Worm (Caenorhabditis elegans): ENCODE results near the gene K07E8.7.

K07E8.7 gene

DNA sequence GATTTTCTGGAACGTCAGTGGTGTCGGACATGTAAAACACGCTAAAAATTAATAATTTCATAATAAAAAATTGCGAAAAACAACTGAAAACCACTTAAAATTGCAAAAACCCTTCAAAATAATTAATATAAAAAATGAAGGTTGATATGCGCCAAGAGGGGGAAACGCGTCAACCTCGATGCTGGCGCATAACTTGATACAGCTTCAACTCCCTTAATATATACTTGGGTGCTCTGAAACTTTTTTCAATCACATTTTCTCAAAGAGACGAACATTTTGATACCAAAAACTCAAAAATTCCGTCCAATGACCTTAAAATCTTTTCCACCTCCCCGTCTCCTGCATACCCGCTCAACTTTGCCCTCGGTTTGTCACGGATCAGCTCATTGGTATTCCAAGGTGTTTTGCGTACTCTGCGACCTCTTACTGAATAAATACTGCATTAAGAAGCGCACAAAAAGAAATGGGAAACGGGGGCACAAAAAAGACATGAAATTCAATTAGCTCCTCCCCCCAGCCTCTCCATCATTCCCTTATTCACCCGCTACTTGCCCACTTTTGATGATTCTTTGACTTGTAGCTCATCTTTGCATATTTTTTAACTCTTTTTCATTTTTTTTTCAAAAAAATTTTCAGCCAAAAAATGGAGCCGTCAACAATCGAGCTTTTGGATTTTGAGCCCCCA lies at the start of gene K07E8.7, which contains the start of gene frpr-14:
TSS of gene K07E8.7 (minus strand) at position 47 of the 685 bp plus-strand sequence.
TSS of gene frpr-14 (plus strand) at position 635 of the 685 bp plus-strand sequence.
- no peak for TF ChIP-seq dao-5 (tag; optimal IDR thresholded peaks at IDR 0.05)
- no peak for TF ChIP-seq W03F9.2 (tag; optimal IDR thresholded peaks at IDR 0.05)
- TF ChIP-seq him-1 (tag; optimal IDR thresholded peaks at IDR 0.05), result no peak

DNA sequence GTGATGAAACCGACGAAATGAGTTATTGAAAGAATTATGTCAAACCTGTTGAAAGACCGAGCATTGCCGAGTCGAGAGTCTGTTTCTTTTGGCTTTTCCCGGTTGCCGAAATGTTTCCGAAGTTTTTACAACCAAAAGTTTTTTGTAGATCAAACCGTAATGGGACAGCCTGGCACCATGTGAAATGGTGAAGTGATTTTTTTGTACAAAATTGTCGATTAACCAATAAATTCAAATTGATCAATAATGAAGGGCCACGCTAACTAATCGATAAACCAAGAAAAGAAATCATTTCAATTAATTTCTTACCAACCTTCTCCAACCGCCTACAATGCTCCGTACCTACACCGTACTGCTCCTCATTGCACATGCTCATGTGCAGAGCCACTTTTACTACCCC lies 41.4 kb upstream of the K07E8.7 start, which contains the start of gene T02H6.3:
TSS of gene T02H6.3 (plus strand) at position 301 of the 400 bp plus-strand sequence.
- no peak for TF ChIP-seq dao-5 (tag; optimal IDR thresholded peaks at IDR 0.05)
- no peak for TF ChIP-seq W03F9.2 (tag; optimal IDR thresholded peaks at IDR 0.05)
- no peak for TF ChIP-seq him-1 (tag; optimal IDR thresholded peaks at IDR 0.05)

DNA sequence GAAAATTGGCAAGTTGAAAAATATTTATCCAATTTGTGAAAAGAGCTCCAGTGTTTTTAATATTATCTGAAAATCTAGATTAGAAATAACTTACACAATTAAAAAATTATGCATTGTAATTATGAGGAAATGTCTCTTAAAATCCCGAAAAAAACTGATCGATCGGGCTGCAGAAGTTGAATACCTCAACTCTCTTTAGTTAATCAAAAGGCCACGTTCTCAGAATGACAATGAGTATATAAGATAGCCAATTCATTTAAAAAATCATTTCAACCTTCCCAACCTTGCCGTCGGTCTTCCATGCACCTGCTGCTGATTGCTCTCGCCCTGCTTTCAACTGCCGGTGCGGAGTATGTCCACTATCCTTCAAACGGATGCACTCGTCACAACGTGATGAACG lies 39.6 kb upstream of the K07E8.7 start, which contains the start of gene T02H6.4:
TSS of gene T02H6.4 (plus strand) at position 301 of the 400 bp plus-strand sequence.
- TF ChIP-seq W03F9.2 (tag; optimal IDR thresholded peaks at IDR 0.05) (no peak), dao-5 (tag; optimal IDR thresholded peaks at IDR 0.05) (no peak), him-1 (tag; optimal IDR thresholded peaks at IDR 0.05) (no peak)

DNA sequence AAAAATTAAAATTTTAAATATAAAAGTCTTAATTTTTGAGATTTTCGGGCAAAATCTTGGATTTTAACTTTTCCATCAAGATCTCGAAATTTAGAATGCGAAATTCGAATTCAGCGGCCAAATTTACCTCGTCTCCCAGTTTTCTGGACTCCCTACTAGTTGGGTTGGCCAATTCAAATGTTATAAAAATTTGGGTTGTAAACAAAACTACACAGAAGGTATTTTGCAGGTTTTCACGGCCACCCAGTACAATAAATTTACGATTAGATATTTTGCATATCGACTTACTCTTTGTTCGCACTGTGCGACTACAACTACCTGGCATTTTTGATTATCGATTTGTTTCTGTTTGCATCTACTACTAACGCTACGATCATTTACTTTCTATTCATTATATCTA lies 34.6 kb upstream of the K07E8.7 start, which contains the start of gene T02H6.5:
TSS of gene T02H6.5 (plus strand) at position 301 of the 400 bp plus-strand sequence.
- no peak for TF ChIP-seq dao-5 (tag; optimal IDR thresholded peaks at IDR 0.05)
- TF ChIP-seq him-1 (tag; optimal IDR thresholded peaks at IDR 0.05), result no peak
- TF ChIP-seq W03F9.2 (tag; optimal IDR thresholded peaks at IDR 0.05), result no peak

DNA sequence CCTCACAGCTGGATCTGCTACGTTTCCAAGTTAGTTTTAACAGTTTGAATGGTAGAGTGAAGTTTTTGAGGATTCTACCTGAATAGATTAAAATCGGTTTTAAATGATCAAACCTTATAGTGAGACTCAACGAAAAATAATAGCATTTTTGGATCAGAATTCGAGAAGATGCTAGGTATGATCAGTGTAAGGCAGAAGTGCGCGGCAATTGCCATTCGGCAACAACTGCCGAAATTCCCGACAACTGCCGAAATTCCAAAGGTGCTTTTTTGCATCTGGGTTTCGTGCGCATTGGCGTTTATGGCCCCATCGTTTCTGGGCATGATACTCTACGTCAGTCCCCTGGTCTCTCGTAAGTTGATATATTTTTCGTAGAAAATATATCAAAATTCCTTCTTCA lies 33.3 kb upstream of the K07E8.7 start, which contains the start of gene T02H6.6:
TSS of gene T02H6.6 (plus strand) at position 301 of the 400 bp plus-strand sequence.
- TF ChIP-seq dao-5 (tag; optimal IDR thresholded peaks at IDR 0.05), result no peak
- TF ChIP-seq W03F9.2 (tag; optimal IDR thresholded peaks at IDR 0.05), result no peak
- no peak for TF ChIP-seq him-1 (tag; optimal IDR thresholded peaks at IDR 0.05)

DNA sequence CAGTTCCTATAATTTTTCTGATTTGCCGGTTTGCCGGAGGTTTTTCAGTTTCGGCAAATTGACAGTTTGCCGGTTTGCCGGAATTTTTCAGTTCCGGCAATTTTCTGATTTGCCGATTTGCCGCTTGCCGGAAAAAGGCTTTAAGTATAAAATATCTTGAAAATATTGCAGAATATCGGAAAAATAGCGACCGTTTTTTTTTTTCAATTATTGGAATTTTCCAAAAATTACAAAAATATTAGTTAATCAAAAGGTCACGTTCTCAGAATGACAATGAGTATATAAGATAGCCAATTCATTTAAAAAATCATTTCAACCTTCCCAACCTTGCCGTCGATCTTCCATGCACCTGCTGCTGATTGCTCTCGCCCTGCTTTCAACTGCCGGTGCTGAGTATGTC lies 32.2 kb upstream of the K07E8.7 start, which contains the start of gene T02H6.7:
TSS of gene T02H6.7 (plus strand) at position 301 of the 400 bp plus-strand sequence.
- TF ChIP-seq him-1 (tag; optimal IDR thresholded peaks at IDR 0.05) (no peak), W03F9.2 (tag; optimal IDR thresholded peaks at IDR 0.05) (no peak), dao-5 (tag; optimal IDR thresholded peaks at IDR 0.05) (no peak)

DNA sequence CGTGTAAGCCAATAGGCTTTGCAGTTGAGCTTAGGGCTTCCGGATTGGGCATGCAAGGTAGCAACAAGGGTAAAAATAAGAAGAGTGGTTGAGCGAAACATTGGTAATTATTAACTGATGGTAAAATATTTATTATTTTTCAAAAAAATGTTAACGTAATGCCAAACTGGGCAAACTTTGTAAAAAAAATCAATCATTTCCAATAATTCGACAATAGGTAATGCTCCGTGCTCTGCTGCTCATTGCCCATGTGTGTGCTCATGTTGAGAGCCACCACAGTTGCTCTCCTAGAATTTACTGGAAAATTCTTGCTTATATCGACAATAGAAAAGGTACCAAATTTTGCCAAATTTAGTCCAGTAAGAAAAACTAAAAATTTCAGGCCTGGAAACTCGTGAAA lies 30.4 kb upstream of the K07E8.7 start, which contains the start of the genes T02H6.10 and T02H6.8:
TSS of gene T02H6.10 (minus strand) at position 101 of the 400 bp plus-strand sequence.
TSS of gene T02H6.8 (plus strand) at position 221 of the 400 bp plus-strand sequence.
- no peak for TF ChIP-seq W03F9.2 (tag; optimal IDR thresholded peaks at IDR 0.05)
- no peak for TF ChIP-seq him-1 (tag; optimal IDR thresholded peaks at IDR 0.05)
- TF ChIP-seq dao-5 (tag; optimal IDR thresholded peaks at IDR 0.05), result no peak

DNA sequence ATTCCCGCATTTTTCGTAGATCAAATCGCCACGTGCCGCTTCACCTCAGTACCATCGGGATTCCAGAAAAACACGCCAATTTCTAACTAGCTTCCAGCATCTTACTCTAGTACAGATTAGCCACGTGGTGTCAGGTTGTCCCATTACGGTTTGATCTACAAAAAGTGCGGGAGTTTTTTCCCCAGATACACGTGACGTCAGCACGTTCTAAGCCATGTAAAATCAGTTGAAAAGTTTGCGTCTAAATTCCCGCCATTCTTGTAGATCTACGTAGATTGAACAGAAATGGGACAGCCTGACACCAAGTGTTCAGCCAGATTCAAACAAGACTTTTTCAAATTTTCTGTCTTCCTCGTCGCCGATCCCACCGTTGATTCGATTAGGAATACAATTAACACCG lies 28.4 kb upstream of the K07E8.7 start, which contains the start of gene T02H6.9:
TSS of gene T02H6.9 (plus strand) at position 301 of the 400 bp plus-strand sequence.
- TF ChIP-seq dao-5 (tag; optimal IDR thresholded peaks at IDR 0.05), result no peak
- no peak for TF ChIP-seq him-1 (tag; optimal IDR thresholded peaks at IDR 0.05)
- TF ChIP-seq W03F9.2 (tag; optimal IDR thresholded peaks at IDR 0.05), result no peak

DNA sequence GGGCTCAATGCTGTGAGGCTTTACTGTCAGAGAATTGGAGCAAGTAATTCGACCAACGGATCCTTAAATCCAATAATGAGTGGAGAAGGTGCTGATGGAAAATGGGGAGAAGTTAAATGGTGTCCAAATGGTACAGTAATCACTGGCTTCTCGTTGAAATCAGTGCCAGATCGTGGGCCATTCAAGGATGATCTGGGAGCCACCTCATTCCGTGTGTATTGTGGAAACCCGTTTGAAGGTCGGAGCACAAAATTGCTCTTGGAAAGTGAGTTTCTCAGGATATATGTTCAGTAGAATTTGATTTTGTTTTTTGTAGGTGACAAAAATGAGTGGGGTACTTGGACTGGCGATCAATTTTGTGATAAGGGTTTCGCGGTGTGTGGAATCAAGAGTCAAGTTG lies 25.7 kb upstream of the K07E8.7 start:
- TF ChIP-seq dao-5 (tag; optimal IDR thresholded peaks at IDR 0.05) (no peak), W03F9.2 (tag; optimal IDR thresholded peaks at IDR 0.05) (no peak), him-1 (tag; optimal IDR thresholded peaks at IDR 0.05) (no peak)

DNA sequence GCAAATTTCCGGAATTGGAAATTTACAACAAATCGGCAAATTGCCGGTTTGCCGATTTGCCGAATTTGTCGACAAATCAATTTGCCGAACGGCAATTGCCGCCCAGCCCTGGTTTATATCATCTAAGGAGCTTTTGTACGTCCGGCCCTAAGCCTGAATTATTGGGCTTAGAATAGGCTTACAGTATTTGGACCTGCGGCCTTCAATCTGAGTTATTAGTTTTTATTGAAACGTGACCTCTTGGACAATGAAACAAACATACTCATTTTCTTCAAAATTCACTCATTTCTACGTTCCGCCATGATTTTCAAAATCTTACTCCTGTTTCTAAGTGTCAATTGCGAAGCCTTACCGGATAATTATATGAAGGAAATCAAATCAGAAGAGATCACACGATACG lies 25.1 kb upstream of the K07E8.7 start, which contains the start of gene Y39F10C.1:
TSS of gene Y39F10C.1 (plus strand) at position 301 of the 400 bp plus-strand sequence.
- TF ChIP-seq dao-5 (tag; optimal IDR thresholded peaks at IDR 0.05), result no peak
- TF ChIP-seq W03F9.2 (tag; optimal IDR thresholded peaks at IDR 0.05), result no peak
- no peak for TF ChIP-seq him-1 (tag; optimal IDR thresholded peaks at IDR 0.05)

DNA sequence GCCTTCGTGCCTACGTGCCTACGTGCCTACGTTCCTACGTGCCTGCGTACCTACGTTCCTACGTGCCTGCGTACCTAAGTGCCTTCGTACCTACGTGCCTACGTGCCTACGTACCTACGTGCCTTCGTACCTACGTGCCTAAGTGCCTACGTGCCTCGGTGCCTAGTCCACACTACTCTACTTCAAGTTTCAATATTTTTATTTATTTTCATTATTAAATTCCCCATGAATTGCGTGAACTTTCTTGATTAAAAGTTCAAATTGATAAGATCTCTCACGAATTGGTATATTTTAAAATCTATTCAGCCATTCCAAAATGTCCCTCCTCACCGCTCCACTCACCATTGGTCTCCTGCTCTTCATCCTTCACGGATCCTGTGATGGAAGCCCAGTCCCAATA lies 23.9 kb upstream of the K07E8.7 start, which contains the start of gene Y39F10C.3:
TSS of gene Y39F10C.3 (plus strand) at position 301 of the 400 bp plus-strand sequence.
- TF ChIP-seq W03F9.2 (tag; optimal IDR thresholded peaks at IDR 0.05) (no peak), dao-5 (tag; optimal IDR thresholded peaks at IDR 0.05) (no peak), him-1 (tag; optimal IDR thresholded peaks at IDR 0.05) (no peak)

DNA sequence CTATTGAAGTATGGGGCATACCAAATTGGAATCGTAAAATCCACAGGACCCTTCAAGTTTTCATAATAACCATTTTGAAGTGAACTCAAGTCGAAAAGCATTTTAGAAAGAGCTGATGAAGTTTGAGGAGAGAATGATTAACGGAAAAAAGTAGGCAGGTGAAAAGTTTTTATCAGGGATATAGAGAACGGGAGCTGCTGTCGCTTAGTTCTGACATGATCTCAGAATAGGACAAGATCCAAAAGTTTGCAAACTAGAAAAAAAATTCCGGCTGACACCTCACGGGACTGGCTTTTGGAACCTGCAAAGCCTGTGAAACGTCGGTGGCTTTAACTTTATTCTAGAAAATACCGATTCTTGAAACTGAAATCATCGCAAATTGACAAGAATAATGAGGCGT lies 20.9 kb upstream of the K07E8.7 start, which contains the start of gene sri-46:
TSS of gene sri-46 (minus strand) at position 101 of the 400 bp plus-strand sequence.
- TF ChIP-seq him-1 (tag; optimal IDR thresholded peaks at IDR 0.05) (no peak), dao-5 (tag; optimal IDR thresholded peaks at IDR 0.05) (no peak), W03F9.2 (tag; optimal IDR thresholded peaks at IDR 0.05) (no peak)

DNA sequence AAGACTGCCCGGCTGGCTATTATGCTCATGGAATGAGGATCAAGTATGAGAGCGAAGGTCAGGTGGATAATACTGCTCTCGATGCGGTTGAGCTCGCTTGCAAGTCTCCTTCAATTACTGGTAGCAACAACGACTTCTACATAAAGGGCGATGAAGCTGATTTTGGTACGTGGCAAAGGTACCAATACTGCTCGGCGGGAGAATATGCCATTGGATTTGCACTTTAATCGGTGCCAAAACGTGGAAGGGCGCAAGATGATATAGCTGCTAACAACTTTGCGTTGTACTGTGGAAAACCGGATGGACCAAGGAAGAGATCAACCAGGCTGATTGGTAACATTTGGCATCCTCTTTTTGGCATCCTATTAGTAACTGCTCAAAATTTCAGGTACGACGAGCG lies 17.7 kb upstream of the K07E8.7 start:
- TF ChIP-seq dao-5 (tag; optimal IDR thresholded peaks at IDR 0.05), result no peak
- no peak for TF ChIP-seq him-1 (tag; optimal IDR thresholded peaks at IDR 0.05)
- no peak for TF ChIP-seq W03F9.2 (tag; optimal IDR thresholded peaks at IDR 0.05)

DNA sequence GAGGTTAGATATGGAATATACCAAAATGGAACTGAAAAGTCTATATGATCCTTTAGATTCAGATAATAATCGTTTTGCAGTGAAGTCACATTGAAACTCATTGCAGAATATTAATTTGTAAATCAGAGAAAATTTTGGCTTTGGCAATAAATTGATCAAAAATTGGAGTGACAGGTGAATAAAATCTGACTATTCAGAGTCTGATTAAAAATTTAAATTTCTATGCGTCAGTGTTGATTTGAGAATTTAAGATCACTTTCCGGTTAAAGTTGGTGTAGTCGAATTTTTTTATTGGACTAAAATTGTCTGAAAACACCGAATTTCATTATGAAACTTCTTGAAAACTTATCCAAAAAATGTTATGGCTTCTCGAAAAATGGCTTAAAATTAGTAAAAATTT lies 11.5 kb upstream of the K07E8.7 start, which contains the start of gene sri-45:
TSS of gene sri-45 (minus strand) at position 101 of the 400 bp plus-strand sequence.
- TF ChIP-seq W03F9.2 (tag; optimal IDR thresholded peaks at IDR 0.05), result no peak
- TF ChIP-seq him-1 (tag; optimal IDR thresholded peaks at IDR 0.05), result no peak
- TF ChIP-seq dao-5 (tag; optimal IDR thresholded peaks at IDR 0.05), result no peak
